Fruit fly (Drosophila melanogaster): ENCODE results near the gene MCU.

- no peak for TF ChIP-seq net (GFP tag; optimal IDR thresholded peaks at IDR 0.05)
- no peak for TF ChIP-seq dac (GFP tag; optimal IDR thresholded peaks at IDR 0.05)
- TF ChIP-seq CG4318 (GFP tag; optimal IDR thresholded peaks at IDR 0.05), result no peak
- peak; percentile 63 for TF ChIP-seq svp (GFP tag)
- TF ChIP-seq Hr39 (GFP tag; optimal IDR thresholded peaks at IDR 0.05), result no peak
- TF ChIP-seq CG9139 (GFP tag; optimal IDR thresholded peaks at IDR 0.05), result no peak
- TF ChIP-seq dsx (GFP tag; optimal IDR thresholded peaks at IDR 0.05; ENCODE audit: poor library complexity, severe bottlenecking), result peak; percentile 19
- no peak for TF ChIP-seq Ets96B (tag; optimal IDR thresholded peaks at IDR 0.05)
- TF ChIP-seq fd85E (GFP tag; optimal IDR thresholded peaks at IDR 0.05), result no peak
- TF ChIP-seq Sox15 (GFP tag; optimal IDR thresholded peaks at IDR 0.05), result no peak
- TF ChIP-seq CG34406 (GFP tag; optimal IDR thresholded peaks at IDR 0.05), result no peak
These were observed at the start of gene MCU for dm6 chr3L:6550178-6550977.
